Worm (Caenorhabditis elegans): ENCODE results near the gene F20D1.22.

DNA sequence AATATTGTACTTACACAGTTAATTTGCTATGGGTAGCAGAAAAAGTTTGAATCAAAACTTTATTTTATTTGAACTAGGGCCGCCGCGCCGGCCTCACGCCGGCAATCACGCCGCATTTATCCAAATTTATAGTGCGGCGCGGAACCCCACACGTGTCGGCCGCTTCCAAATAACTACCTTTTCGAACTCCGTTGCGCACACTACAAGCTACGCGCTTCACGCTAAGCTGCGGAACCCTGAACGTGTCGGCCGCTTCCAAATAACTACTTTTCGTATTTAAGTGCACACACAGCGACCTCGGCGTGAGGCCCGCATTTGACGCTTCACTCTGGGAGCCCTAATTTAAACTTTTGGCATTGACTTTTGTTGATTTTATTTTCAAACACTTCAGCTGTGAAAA is 35.2 kb upstream of the F20D1.22 start:
- no peak for TF ChIP-seq snpc-4 (tag; optimal IDR thresholded peaks at IDR 0.05)
- no peak for TF ChIP-seq lin-32 (GFP tag; optimal IDR thresholded peaks at IDR 0.05)
- TF ChIP-seq ztf-11 (tag; optimal IDR thresholded peaks at IDR 0.05), result no peak
- TF ChIP-seq unc-39 (tag; optimal IDR thresholded peaks at IDR 0.05), result no peak
- no peak for TF ChIP-seq sem-2 (GFP tag; optimal IDR thresholded peaks at IDR 0.05)
- TF ChIP-seq M03D4.4 (tag; optimal IDR thresholded peaks at IDR 0.05), result no peak
- TF ChIP-seq bed-3 (GFP tag; optimal IDR thresholded peaks at IDR 0.05), result no peak
- TF ChIP-seq unc-62 (GFP tag; optimal IDR thresholded peaks at IDR 0.05), result no peak
- no peak for TF ChIP-seq elt-1 (tag; optimal IDR thresholded peaks at IDR 0.05; ENCODE audit: borderline replicate concordance, insufficient read depth)
- no peak for TF ChIP-seq lsy-2 (tag; optimal IDR thresholded peaks at IDR 0.05)
- no peak for TF ChIP-seq lin-13 (tag; optimal IDR thresholded peaks at IDR 0.05)
- no peak for TF ChIP-seq elt-3 (tag; optimal IDR thresholded peaks at IDR 0.05)
- TF ChIP-seq mep-1 (tag; optimal IDR thresholded peaks at IDR 0.05), result no peak
- no peak for TF ChIP-seq nhr-237 (tag; optimal IDR thresholded peaks at IDR 0.05)
